Fruit fly (Drosophila melanogaster) whole organism, embryonic: Measurements from ENCODE around the gene CG32163.

Experiments used
- BEAF-32 ChIP-seq: fragments of 200-800 bp; sonication (Bioruptor generic); optimal IDR thresholded peaks from 3 replicates; lab custom pipeline; 2017; ENCODE audit warnings: missing biosample characterization, missing genetic modification characterization, mild to moderate bottlenecking, moderate library complexity, missing genetic modification reagents
- CG10267 ChIP-seq: fragments of 200-800 bp; sonication (Bioruptor generic); optimal IDR thresholded peaks from 2 replicates; lab custom pipeline; 2018; ENCODE audit warnings: missing biosample characterization, mild to moderate bottlenecking, missing genetic modification characterization, moderate library complexity
- CG11560 ChIP-seq: fragments of 200-800 bp; sonication (Bioruptor generic); IDR thresholded peaks from 3 replicates; pipeline ENCODE4 v1.3.6; 2022; ENCODE audit warnings: missing biosample characterization, missing genetic modification characterization
- CG11723 ChIP-seq: fragments of 200-800 bp; sonication (Bioruptor generic); optimal IDR thresholded peaks from 2 replicates; lab custom pipeline; 2017; ENCODE audit warnings: missing biosample characterization, mild to moderate bottlenecking, missing genetic modification characterization
- CG12391 ChIP-seq: fragments of 200-800 bp; sonication (Bioruptor generic); optimal IDR thresholded peaks from 3 replicates; lab custom pipeline; 2018; ENCODE audit warnings: missing biosample characterization, mild to moderate bottlenecking, missing genetic modification characterization, moderate library complexity
- CG12659 ChIP-seq: fragments of 200-800 bp; sonication (Bioruptor generic); optimal IDR thresholded peaks from 3 replicates; lab custom pipeline; 2017; ENCODE audit warnings: mild to moderate bottlenecking, missing biosample characterization, missing genetic modification reagents, missing genetic modification characterization
- CG13624 ChIP-seq: fragments of 200-800 bp; sonication (Bioruptor generic); optimal IDR thresholded peaks from 2 replicates; lab custom pipeline; 2016; ENCODE audit warnings: missing biosample characterization, missing genetic modification characterization
- CG14710 ChIP-seq: fragments of 200-800 bp; sonication (Bioruptor generic); optimal IDR thresholded peaks from 3 replicates; lab custom pipeline; 2019; ENCODE audit warnings: missing biosample characterization, mild to moderate bottlenecking, missing genetic modification characterization, moderate library complexity
- CG1603 ChIP-seq: fragments of 200-800 bp; sonication (Bioruptor generic); optimal IDR thresholded peaks from 2 replicates; lab custom pipeline; 2019; ENCODE audit warnings: missing biosample characterization, mild to moderate bottlenecking, missing genetic modification characterization, moderate library complexity
- CG17186 ChIP-seq: fragments of 200-800 bp; sonication (Bioruptor generic); optimal IDR thresholded peaks from 3 replicates; lab custom pipeline; 2017; ENCODE audit warnings: missing biosample characterization, missing genetic modification reagents, missing genetic modification characterization
- CG2678 ChIP-seq: fragments of 200-800 bp; sonication (Bioruptor generic); optimal IDR thresholded peaks from 3 replicates; lab custom pipeline; 2019; ENCODE audit warnings: missing biosample characterization, mild to moderate bottlenecking, missing genetic modification characterization, moderate library complexity
- CG32767 ChIP-seq: fragments of 200-800 bp; sonication (Bioruptor generic); IDR thresholded peaks from 2 replicates; pipeline ENCODE4 v1.3.6; 2022; ENCODE audit warnings: missing biosample characterization, missing genetic modification characterization
- CG3281 ChIP-seq: fragments of 200-800 bp; sonication (Bioruptor generic); optimal IDR thresholded peaks from 3 replicates; lab custom pipeline; 2017; ENCODE audit warnings: missing biosample characterization, mild to moderate bottlenecking, missing genetic modification characterization
- CG3726 ChIP-seq: fragments of 200-800 bp; sonication (Bioruptor generic); IDR thresholded peaks from 3 replicates; pipeline ENCODE4, ENCODE4 v1.3.6; 2022; ENCODE audit warnings: missing biosample characterization, missing genetic modification characterization
- CG3995 ChIP-seq: fragments of 200-800 bp; sonication (Bioruptor generic); optimal IDR thresholded peaks from 3 replicates; lab custom pipeline; 2016; ENCODE audit warnings: missing biosample characterization, missing genetic modification characterization
- CG4360 ChIP-seq: fragments of 200-800 bp; sonication (Bioruptor generic); IDR thresholded peaks from 2 replicates; pipeline ENCODE4 v1.3.6; 2022; ENCODE audit warnings: missing biosample characterization, missing genetic modification characterization
- CG4617 ChIP-seq: fragments of 200-800 bp; sonication (Bioruptor generic); optimal IDR thresholded peaks from 3 replicates; lab custom pipeline; 2016; ENCODE audit warnings: missing biosample characterization, missing genetic modification characterization, borderline replicate concordance
- CG6689 ChIP-seq: fragments of 200-800 bp; sonication (Bioruptor generic); IDR thresholded peaks from 2 replicates; pipeline ENCODE4 v1.3.6; 2022; ENCODE audit warnings: missing biosample characterization, missing genetic modification characterization
- CG8290 ChIP-seq, 3 experiments: fragments of 200-800 bp; sonication (Bioruptor generic); optimal IDR thresholded peaks; 2 replicates each; lab custom pipeline; 2016 to 2019; ENCODE audit warnings: missing biosample characterization in 3 of 3, missing genetic modification characterization in 3 of 3, mild to moderate bottlenecking in 2 of 3, moderate library complexity in 1 of 3
- CG9727 ChIP-seq: fragments of 200-800 bp; sonication (Bioruptor generic); optimal IDR thresholded peaks from 3 replicates; lab custom pipeline; 2017; ENCODE audit warnings: missing biosample characterization, mild to moderate bottlenecking, missing genetic modification characterization
- CoRest ChIP-seq: fragments of 200-800 bp; sonication (Bioruptor generic); optimal IDR thresholded peaks from 3 replicates; lab custom pipeline; 2018; ENCODE audit warnings: missing biosample characterization, mild to moderate bottlenecking, missing genetic modification characterization, moderate library complexity
- Dad ChIP-seq: fragments of 200-800 bp; sonication (Bioruptor generic); optimal IDR thresholded peaks from 3 replicates; lab custom pipeline; 2016; ENCODE audit warnings: missing biosample characterization, missing genetic modification characterization
- Dip3 ChIP-seq: fragments of 200-800 bp; sonication (Bioruptor generic); optimal IDR thresholded peaks from 3 replicates; lab custom pipeline; 2016; ENCODE audit warnings: missing biosample characterization, missing genetic modification characterization
- Dp ChIP-seq: fragments of 200-800 bp; sonication (Bioruptor generic); optimal IDR thresholded peaks from 2 replicates; lab custom pipeline; 2018; ENCODE audit warnings: missing biosample characterization, mild to moderate bottlenecking, missing genetic modification characterization, moderate library complexity
- Hr51 ChIP-seq, 2 experiments: fragments of 200-800 bp; sonication (Bioruptor generic); optimal IDR thresholded peaks; 2 replicates in 1 of 2; 3 replicates in 1 of 2; lab custom pipeline; 2016 to 2018; ENCODE audit warnings: missing biosample characterization in 2 of 2, missing genetic modification characterization in 2 of 2, mild to moderate bottlenecking in 1 of 2, moderate library complexity in 1 of 2
- MBD-R2 ChIP-seq: fragments of 200-800 bp; sonication (Bioruptor generic); IDR thresholded peaks from 2 replicates; pipeline ENCODE4 v1.3.6; 2022; ENCODE audit warnings: missing biosample characterization, missing genetic modification characterization
- MTF-1 ChIP-seq: fragments of 200-800 bp; sonication (Bioruptor generic); optimal IDR thresholded peaks from 2 replicates; lab custom pipeline; 2018; ENCODE audit warnings: missing biosample characterization, mild to moderate bottlenecking, missing genetic modification characterization, borderline replicate concordance
- Max ChIP-seq: fragments of 200-800 bp; sonication (Bioruptor generic); optimal IDR thresholded peaks from 2 replicates; lab custom pipeline; 2016; ENCODE audit warnings: missing biosample characterization, mild to moderate bottlenecking, missing genetic modification characterization
- Nf-YC ChIP-seq: fragments of 200-800 bp; optimal IDR thresholded peaks from 3 replicates; lab custom pipeline; 2019; ENCODE audit warnings: missing biosample characterization, mild to moderate bottlenecking, missing genetic modification characterization, moderate library complexity
- Opbp ChIP-seq: fragments of 200-800 bp; sonication (Bioruptor generic); IDR thresholded peaks from 3 replicates; pipeline ENCODE4 v1.3.6; 2022; ENCODE audit warnings: missing biosample characterization, missing genetic modification characterization; ENCODE audit not compliant: partially characterized antibody
- Scr ChIP-seq: fragments of 200-800 bp; sonication (Bioruptor generic); IDR thresholded peaks from 2 replicates; pipeline ENCODE4 v1.3.6; 2022; ENCODE audit warnings: missing biosample characterization, missing genetic modification characterization; ENCODE audit not compliant: partially characterized antibody
- Sin3A ChIP-seq: fragments of >200 bp; optimal IDR thresholded peaks from 2 replicates; lab custom pipeline; 2018
- crp ChIP-seq, 2 experiments: fragments of 200-800 bp; sonication (Bioruptor generic); optimal IDR thresholded peaks; 2 replicates in 1 of 2; 3 replicates in 1 of 2; lab custom pipeline; 2017; ENCODE audit warnings: missing biosample characterization in 2 of 2, missing genetic modification characterization in 2 of 2, mild to moderate bottlenecking in 1 of 2, moderate library complexity in 1 of 2
- eve ChIP-seq, 2 experiments: fragments of >200 bp; optimal IDR thresholded peaks; 2 replicates each; lab custom pipeline; 2017; ENCODE audit warnings: missing biosample characterization in 2 of 2, missing genetic modification characterization in 2 of 2
- gem ChIP-seq: fragments of 200-800 bp; sonication (Bioruptor generic); optimal IDR thresholded peaks from 2 replicates; lab custom pipeline; 2019; ENCODE audit warnings: missing biosample characterization, mild to moderate bottlenecking, missing genetic modification characterization, moderate library complexity
- hb ChIP-seq: fragments of 200-800 bp; sonication (Bioruptor generic); IDR thresholded peaks from 3 replicates; pipeline ENCODE4 v1.3.6; 2022; ENCODE audit warnings: missing biosample characterization, missing genetic modification characterization; ENCODE audit not compliant: partially characterized antibody
- nerfin-1 ChIP-seq: fragments of 200-800 bp; sonication (Bioruptor generic); optimal IDR thresholded peaks from 3 replicates; lab custom pipeline; 2019; ENCODE audit warnings: missing biosample characterization, mild to moderate bottlenecking, missing genetic modification characterization, moderate library complexity
- pan ChIP-seq, 4 experiments: fragments of >200 bp in 3 of 4; fragments of 200-800 bp in 1 of 4; sonication (Bioruptor generic) in 1 of 4; optimal IDR thresholded peaks in 3 of 4; IDR thresholded peaks in 1 of 4; 2 replicates each; pipeline versions ENCODE4 v1.3.6 to Lab custom; 2017 to 2022; ENCODE audit warnings: missing biosample characterization in 2 of 4, missing genetic modification characterization in 2 of 4, mixed read lengths in 1 of 4
- pho ChIP-seq: fragments of 200-800 bp; sonication (Bioruptor generic); optimal IDR thresholded peaks from 2 replicates; lab custom pipeline; 2016; ENCODE audit warnings: missing biosample characterization, missing genetic modification characterization
- phol ChIP-seq: fragments of 200-800 bp; sonication (Bioruptor generic); optimal IDR thresholded peaks from 3 replicates; lab custom pipeline; 2018; ENCODE audit warnings: missing biosample characterization, mild to moderate bottlenecking, missing genetic modification characterization, moderate library complexity
- psq ChIP-seq: fragments of 200-800 bp; sonication (Bioruptor generic); optimal IDR thresholded peaks from 2 replicates; lab custom pipeline; 2017; ENCODE audit warnings: missing biosample characterization, missing genetic modification characterization
- rib ChIP-seq: fragments of 200-800 bp; sonication (Bioruptor generic); IDR thresholded peaks from 2 replicates; pipeline ENCODE4 v1.3.6; 2022; ENCODE audit warnings: missing biosample characterization, missing genetic modification characterization
- row ChIP-seq: fragments of 200-800 bp; sonication (Bioruptor generic); IDR thresholded peaks from 3 replicates; pipeline ENCODE4 v1.3.6; 2022; ENCODE audit warnings: missing biosample characterization, missing genetic modification characterization
- sens ChIP-seq: fragments of 200-800 bp; sonication (Bioruptor generic); peaks from one replicate; lab custom pipeline; 2016; ENCODE audit warnings: missing biosample characterization, missing genetic modification characterization
- sna ChIP-seq: fragments of 200-800 bp; sonication (Bioruptor generic); IDR thresholded peaks from 2 replicates; pipeline ENCODE4 v1.3.6; 2022; ENCODE audit warnings: missing biosample characterization, missing genetic modification characterization; ENCODE audit not compliant: partially characterized antibody
- stwl ChIP-seq: fragments of 200-800 bp; sonication (Bioruptor generic); optimal IDR thresholded peaks from 3 replicates; lab custom pipeline; 2018; ENCODE audit warnings: missing biosample characterization, mild to moderate bottlenecking, missing genetic modification characterization, moderate library complexity
- sug ChIP-seq: fragments of 200-800 bp; optimal IDR thresholded peaks from 2 replicates; lab custom pipeline; 2019; ENCODE audit warnings: missing biosample characterization, mild to moderate bottlenecking, missing genetic modification characterization, moderate library complexity
- trem ChIP-seq: fragments of 200-800 bp; optimal IDR thresholded peaks from 3 replicates; lab custom pipeline; 2019; ENCODE audit warnings: missing biosample characterization, mild to moderate bottlenecking, missing genetic modification characterization, moderate library complexity
- zf30C ChIP-seq: fragments of 200-800 bp; sonication (Bioruptor generic); optimal IDR thresholded peaks from 3 replicates; lab custom pipeline; 2018; ENCODE audit warnings: missing biosample characterization, mild to moderate bottlenecking, missing genetic modification characterization

CG32163 gene

DNA sequence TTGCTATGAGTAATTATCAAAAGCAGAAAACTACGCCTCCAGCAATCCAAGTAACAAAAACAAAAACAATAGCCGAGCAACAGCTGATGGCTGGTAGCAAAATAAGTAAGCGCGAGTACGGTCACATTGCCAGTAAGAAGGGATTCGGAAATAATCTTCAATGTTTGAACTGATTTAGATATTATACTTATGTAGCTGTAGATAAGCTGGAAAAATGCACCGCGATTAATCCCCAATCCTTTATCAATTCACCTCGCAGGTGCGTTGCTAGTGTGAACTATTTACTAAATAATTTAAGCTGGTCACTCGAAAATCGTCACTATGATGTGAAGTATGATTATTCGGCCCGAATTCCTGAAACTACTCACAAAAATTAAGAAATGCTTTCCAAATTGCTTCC lies at the start of gene CG32163, which contains the start of gene Syx8:
TSS of gene CG32163 (plus strand) at position 169 of the 400 bp plus-strand sequence.
TSS of gene Syx8 (minus strand) at position 69 of the 400 bp plus-strand sequence.
- TF ChIP-seq Scr (GFP tag; lab: Robert Waterston, UW) = peak; percentile 17; the same call in 1 of the 2 replicates
- TF ChIP-seq CG4360 (GFP tag; lab: Robert Waterston, UW) = peak; percentile 29; the same call in 1 of the 2 replicates
- no peak for TF ChIP-seq eve (GFP tag; optimal IDR thresholded peaks at IDR 0.05; lab: Kevin White, UChicago)
- TF ChIP-seq Max = no peak
- peak; percentile 9 for TF ChIP-seq nerfin-1 (tag; lab: Kevin White, UChicago)
- TF ChIP-seq CG14710 (tag; lab: Kevin White, UChicago) = peak; percentile 39
- peak; percentile 46 for TF ChIP-seq stwl (tag; lab: Kevin White, UChicago)
- TF ChIP-seq CG12391 (tag; lab: Kevin White, UChicago) = peak; percentile 17
- TF ChIP-seq pho (GFP tag; lab: Kevin White, UChicago) = no peak
- peak; percentile 10 for TF ChIP-seq Dp (GFP tag; lab: Kevin White, UChicago)
- no peak for TF ChIP-seq sens (GFP tag; lab: Kevin White, UChicago)
- TF ChIP-seq CG2678 (tag; lab: Kevin White, UChicago) = no peak
- TF ChIP-seq CG17186 (GFP tag; lab: Kevin White, UChicago) = peak; percentile 47
- peak; percentile 30 for TF ChIP-seq sug (tag; lab: Kevin White, UChicago)
- TF ChIP-seq CG32767 (GFP tag; lab: Robert Waterston, UW) = no peak
- peak; percentile 91 for TF ChIP-seq CG3995
- TF ChIP-seq pan (optimal IDR thresholded peaks at IDR 0.05; lab: Kevin White, UChicago) = no peak
- TF ChIP-seq pan (GFP tag; optimal IDR thresholded peaks at IDR 0.05 in 1 of 2, IDR thresholded peaks at IDR 0.05 in 1 of 2) = no peak
- no peak for TF ChIP-seq zf30C (GFP tag; lab: Kevin White, UChicago)
- TF ChIP-seq trem (tag; lab: Kevin White, UChicago) = peak; percentile 48
- TF ChIP-seq crp (GFP tag; optimal IDR thresholded peaks at IDR 0.05; lab: Kevin White, UChicago) = peak; percentile 26 to 89
- TF ChIP-seq CG4617 = peak; percentile 41
- peak; percentile 32 for TF ChIP-seq CG12659
- TF ChIP-seq Dip3 = no peak
- no peak for TF ChIP-seq CoRest
- TF ChIP-seq MBD-R2 (GFP tag; lab: Robert Waterston, UW) = peak; percentile 91
- TF ChIP-seq Hr51 (GFP tag; optimal IDR thresholded peaks at IDR 0.05; lab: Kevin White, UChicago) = no peak
- no peak for TF ChIP-seq CG6689 (GFP tag; lab: Robert Waterston, UW)
- TF ChIP-seq row (GFP tag; lab: Robert Waterston, UW) = peak; percentile 56
- peak; percentile 11 for TF ChIP-seq CG13624 (GFP tag; lab: Kevin White, UChicago)
- TF ChIP-seq CG8290 (GFP tag; optimal IDR thresholded peaks at IDR 0.05; lab: Kevin White, UChicago) = no peak
- TF ChIP-seq CG8290 (tag; optimal IDR thresholded peaks at IDR 0.05; lab: Kevin White, UChicago) = peak in 1 of 2 experiments; percentile 26
- TF ChIP-seq CG10267 (tag; lab: Kevin White, UChicago) = peak; percentile 33
- no peak for TF ChIP-seq CG3281
- TF ChIP-seq phol (tag; lab: Kevin White, UChicago) = peak; percentile 13
- no peak for TF ChIP-seq hb
- no peak for TF ChIP-seq CG11560 (tag; lab: Robert Waterston, UW)
- TF ChIP-seq Opbp (GFP tag; lab: Robert Waterston, UW) = no peak
- TF ChIP-seq Nf-YC (tag; lab: Kevin White, UChicago) = no peak
- peak; percentile 55 for TF ChIP-seq CG1603 (tag; lab: Kevin White, UChicago)
- TF ChIP-seq BEAF-32 (GFP tag; lab: Kevin White, UChicago) = peak; percentile 43
- peak; percentile 52 for TF ChIP-seq Sin3A (lab: Kevin White, UChicago)
- TF ChIP-seq Dad = no peak
- TF ChIP-seq CG9727 (GFP tag; lab: Kevin White, UChicago) = no peak
- no peak for TF ChIP-seq sna (GFP tag; lab: Robert Waterston, UW)
- TF ChIP-seq gem = no peak
- no peak for TF ChIP-seq MTF-1 (GFP tag; lab: Kevin White, UChicago)
- no peak for TF ChIP-seq rib (GFP tag; lab: Robert Waterston, UW)
- no peak for TF ChIP-seq psq (GFP tag; lab: Kevin White, UChicago)
- TF ChIP-seq CG3726 (GFP tag; lab: Robert Waterston, UW) = no peak
- no peak for TF ChIP-seq CG11723 (GFP tag; lab: Kevin White, UChicago)
